Fruit fly (Drosophila melanogaster): Measurements from ENCODE around the gene Sfp84E.

Gene Sfp84E

DNA sequence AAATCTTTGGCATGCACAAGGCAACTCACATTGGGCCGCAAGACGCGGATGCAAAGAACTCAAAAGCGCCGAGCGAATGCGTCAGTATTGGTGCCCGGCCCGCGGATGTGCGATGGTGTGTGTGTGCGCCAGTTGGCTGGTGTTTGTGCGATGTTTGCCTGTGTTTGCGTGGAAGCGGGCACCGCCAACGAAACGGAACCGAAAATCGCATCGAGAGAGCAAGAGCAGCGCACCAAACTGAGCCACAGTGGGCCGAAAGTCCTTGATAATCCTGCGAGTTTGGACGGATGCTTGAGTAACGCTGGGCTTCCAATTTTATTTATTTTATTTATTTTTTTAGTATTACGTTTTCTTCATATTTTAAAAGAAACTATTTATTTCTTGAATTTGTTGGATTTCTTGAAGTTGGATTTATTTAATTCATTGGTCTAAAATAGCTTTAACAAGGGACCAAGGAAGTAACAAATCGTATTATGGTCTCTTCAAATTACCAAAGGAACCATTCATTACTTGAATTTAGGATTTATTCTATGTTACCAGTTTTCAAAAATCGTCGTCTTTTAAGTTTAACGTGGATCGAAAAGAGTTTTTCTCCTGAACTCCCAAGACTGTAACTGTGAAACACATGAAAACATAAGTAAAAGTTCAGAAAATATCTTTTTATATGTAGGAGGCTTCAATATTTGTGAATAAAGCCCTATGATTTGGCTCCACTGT, 17.2 kb downstream of the Sfp84E start (continued):
- TF ChIP-seq ab (GFP tag; optimal IDR thresholded peaks at IDR 0.05) (no peak), CG4282 (GFP tag; optimal IDR thresholded peaks at IDR 0.05) (peak; percentile 30), stc (GFP tag; IDR thresholded peaks at IDR 0.05) (no peak), Xrp1 (GFP tag; IDR thresholded peaks at IDR 0.05) (peak; percentile 61; the same call in 1 of the 2 replicates), CG2116 (GFP tag; optimal IDR thresholded peaks at IDR 0.05) (peak; percentile 25), CG10979 (tag; optimal IDR thresholded peaks at IDR 0.05) (peak; percentile 79), tll (GFP tag; optimal IDR thresholded peaks at IDR 0.05) (no peak), sisA (GFP tag; IDR thresholded peaks at IDR 0.05) (0 out of 2 replicates have a peak, but pooled peaks have one; percentile 39), chm (GFP tag; IDR thresholded peaks at IDR 0.05) (no peak), Kr (GFP tag; optimal IDR thresholded peaks at IDR 0.05) (no peak), CG11560 (tag; IDR thresholded peaks at IDR 0.05) (no peak), CG15011 (GFP tag; optimal IDR thresholded peaks at IDR 0.05) (no peak), Myb (GFP tag; optimal IDR thresholded peaks at IDR 0.05) (no peak), wor (GFP tag; IDR thresholded peaks at IDR 0.05) (peak; percentile 39; the same call in 1 of the 2 replicates), CG4617 (GFP tag; optimal IDR thresholded peaks at IDR 0.05; ENCODE audit: borderline replicate concordance) (peak; percentile 10), tna (GFP tag; IDR thresholded peaks at IDR 0.05; ENCODE audit: partially characterized antibody) (no peak), crol (GFP tag; IDR thresholded peaks at IDR 0.05) (no peak), CG10462 (GFP tag; optimal IDR thresholded peaks at IDR 0.05) (peak; percentile 22), cwo (GFP tag; optimal IDR thresholded peaks at IDR 0.05) (no peak), ind (GFP tag; optimal IDR thresholded peaks at IDR 0.05) (no peak), CTCF (GFP tag; optimal IDR thresholded peaks at IDR 0.05) (no peak), Scr (GFP tag; IDR thresholded peaks at IDR 0.05; ENCODE audit: partially characterized antibody) (no peak), ttk (GFP tag; IDR thresholded peaks at IDR 0.05) (no peak; the same call in 1 of the 2 replicates), CG6689 (GFP tag; IDR thresholded peaks at IDR 0.05) (peak; percentile 40), dmrt99B (tag; optimal IDR thresholded peaks at IDR 0.05) (peak; percentile 66), ssp (GFP tag; IDR thresholded peaks at IDR 0.05) (no peak), az2 (GFP tag; optimal IDR thresholded peaks at IDR 0.05) (peak; percentile 67), MESR4 (GFP tag; optimal IDR thresholded peaks at IDR 0.05) (no peak), Dad (GFP tag; optimal IDR thresholded peaks at IDR 0.05) (no peak), kni (GFP tag; optimal IDR thresholded peaks at IDR 0.05) (no peak), Hr51 (GFP tag; optimal IDR thresholded peaks at IDR 0.05) (no peak), CG31388 (GFP tag; optimal IDR thresholded peaks at IDR 0.05) (no peak), Sry-δ (GFP tag; optimal IDR thresholded peaks at IDR 0.05) (no peak), CG10147 (GFP tag; optimal IDR thresholded peaks at IDR 0.05) (no peak), CG9932 (GFP tag; IDR thresholded peaks at IDR 0.05) (no peak), CG6683 (GFP tag; optimal IDR thresholded peaks at IDR 0.05) (no peak), hkb (optimal IDR thresholded peaks at IDR 0.05) (no peak), hkb (GFP tag; IDR thresholded peaks at IDR 0.05) (no peak), z (GFP tag; IDR thresholded peaks at IDR 0.05) (peak; percentile 62; the same call in 1 of the 3 replicates), odd (GFP tag; optimal IDR thresholded peaks at IDR 0.05) (peak; percentile 33), CG7928 (GFP tag; optimal IDR thresholded peaks at IDR 0.05) (no peak), Oaz (GFP tag; IDR thresholded peaks at IDR 0.05) (no peak)
